Fruit fly (Drosophila melanogaster) whole organism, pupa: ENCODE results near the gene CG31493.

Source experiments
- CG10348 ChIP-seq: fragments of 200-800 bp; sonication (Bioruptor generic); IDR thresholded peaks from 2 replicates; pipeline ENCODE4 v1.3.6; 2022; ENCODE audit warnings: missing biosample characterization, missing genetic modification characterization
- CG12605 ChIP-seq: fragments of 200-800 bp; sonication (Bioruptor generic); IDR thresholded peaks from 2 replicates; pipeline ENCODE4 v1.3.6; 2022; ENCODE audit warnings: missing biosample characterization, missing genetic modification characterization
- CG13204 ChIP-seq: fragments of 200-800 bp; sonication (Bioruptor generic); optimal IDR thresholded peaks from 2 replicates; lab custom pipeline; 2018; ENCODE audit warnings: missing biosample characterization, mild to moderate bottlenecking, missing genetic modification characterization, moderate library complexity
- CG14655 ChIP-seq: fragments of 200-800 bp; sonication (Bioruptor generic); optimal IDR thresholded peaks from 3 replicates; lab custom pipeline; 2017; ENCODE audit warnings: mild to moderate bottlenecking, missing biosample characterization, missing genetic modification reagents, missing genetic modification characterization
- CG15710 ChIP-seq: fragments of 200-800 bp; sonication (Bioruptor generic); optimal IDR thresholded peaks from 2 replicates; lab custom pipeline; 2018; ENCODE audit warnings: missing biosample characterization, mild to moderate bottlenecking, missing genetic modification characterization, moderate library complexity
- CG17806 ChIP-seq: fragments of 200-800 bp; sonication (Bioruptor generic); optimal IDR thresholded peaks from 2 replicates; lab custom pipeline; 2018; ENCODE audit warnings: missing biosample characterization, mild to moderate bottlenecking, missing genetic modification characterization, moderate library complexity
- CG32121 ChIP-seq: fragments of 200-800 bp; sonication (Bioruptor generic); IDR thresholded peaks from 2 replicates; pipeline ENCODE4 v1.3.6; 2022; ENCODE audit warnings: missing biosample characterization, missing genetic modification characterization
- CG34367 ChIP-seq: fragments of 200-800 bp; sonication (Bioruptor generic); optimal IDR thresholded peaks from 2 replicates; lab custom pipeline; 2018; ENCODE audit warnings: missing biosample characterization, mild to moderate bottlenecking, missing genetic modification characterization
- CG4496 ChIP-seq: fragments of 200-800 bp; sonication (Bioruptor generic); IDR thresholded peaks from 3 replicates; pipeline ENCODE4 v1.3.6; 2022; ENCODE audit warnings: missing biosample characterization, missing genetic modification characterization
- CG8159 ChIP-seq: fragments of 200-800 bp; sonication (Bioruptor generic); optimal IDR thresholded peaks from 3 replicates; lab custom pipeline; 2018; ENCODE audit warnings: missing biosample characterization, mild to moderate bottlenecking, missing genetic modification characterization, moderate library complexity
- CG8301 ChIP-seq: fragments of 200-800 bp; sonication (Bioruptor generic); optimal IDR thresholded peaks from 2 replicates; lab custom pipeline; 2018; ENCODE audit warnings: missing biosample characterization, mild to moderate bottlenecking, missing genetic modification characterization
- CG9948 ChIP-seq: fragments of 200-800 bp; sonication (Bioruptor generic); optimal IDR thresholded peaks from 2 replicates; lab custom pipeline; 2018; ENCODE audit warnings: missing biosample characterization, mild to moderate bottlenecking, missing genetic modification characterization, moderate library complexity
- D1 ChIP-seq: fragments of 200-800 bp; sonication (Bioruptor generic); optimal IDR thresholded peaks from 2 replicates; lab custom pipeline; 2018; ENCODE audit warnings: missing biosample characterization, mild to moderate bottlenecking, missing genetic modification characterization, moderate library complexity
- EcR ChIP-seq: fragments of 200-800 bp; sonication (Bioruptor generic); optimal IDR thresholded peaks from 3 replicates; lab custom pipeline; 2019; ENCODE audit warnings: missing biosample characterization, missing genetic modification characterization, mild to moderate bottlenecking, moderate library complexity, missing genetic modification reagents
- Ets98B ChIP-seq: fragments of 200-800 bp; sonication (Bioruptor generic); IDR thresholded peaks from 2 replicates; pipeline ENCODE4 v1.3.6; 2022; ENCODE audit warnings: missing biosample characterization, missing genetic modification characterization
- Pif1A ChIP-seq: fragments of 200-800 bp; sonication (Bioruptor generic); optimal IDR thresholded peaks from 3 replicates; lab custom pipeline; 2016; ENCODE audit warnings: missing biosample characterization, missing genetic modification characterization
- Pif1B ChIP-seq: fragments of 200-800 bp; sonication (Bioruptor generic); optimal IDR thresholded peaks from 3 replicates; lab custom pipeline; 2016; ENCODE audit warnings: missing biosample characterization, missing genetic modification characterization
- Snoo ChIP-seq: fragments of 200-800 bp; sonication (Bioruptor generic); optimal IDR thresholded peaks from 3 replicates; lab custom pipeline; 2017; ENCODE audit warnings: missing biosample characterization, mild to moderate bottlenecking, missing genetic modification characterization, inconsistent platforms
- fd96Ca ChIP-seq: fragments of 200-800 bp; sonication (Bioruptor generic); IDR thresholded peaks from 3 replicates; pipeline ENCODE4 v1.3.6; 2022; ENCODE audit warnings: missing biosample characterization, missing genetic modification characterization
- gl ChIP-seq: fragments of 200-800 bp; sonication (Bioruptor generic); optimal IDR thresholded peaks from 2 replicates; lab custom pipeline; 2018; ENCODE audit warnings: missing biosample characterization, mild to moderate bottlenecking, missing genetic modification characterization
- rn ChIP-seq: fragments of 200-800 bp; sonication (Bioruptor generic); IDR thresholded peaks from 2 replicates; pipeline ENCODE4 v1.3.6; 2022; ENCODE audit warnings: missing biosample characterization, missing genetic modification characterization

The CG31493 gene

DNA sequence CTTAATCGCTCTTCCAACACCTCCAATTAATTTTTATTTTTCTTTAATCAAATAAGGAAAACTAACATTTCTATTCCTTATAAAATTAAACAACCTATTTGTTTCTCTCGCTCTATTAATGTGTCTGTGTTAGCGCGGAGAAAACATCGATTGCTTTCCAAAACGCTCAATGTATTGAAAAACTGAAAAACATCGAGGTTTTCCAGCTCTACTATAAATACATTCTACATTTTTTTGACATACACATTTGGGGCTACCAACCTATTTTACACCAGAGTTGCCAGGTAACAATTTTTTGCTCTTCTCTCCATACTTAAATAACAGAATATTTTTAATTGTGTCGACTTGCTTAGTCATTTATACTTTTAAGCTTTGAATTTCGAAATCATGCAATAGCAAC lies 39.5 kb upstream of the CG31493 start:
- TF ChIP-seq Ets98B (GFP tag; lab: Robert Waterston, UW), result no peak
- no peak for TF ChIP-seq CG17806
- no peak for TF ChIP-seq fd96Ca (GFP tag; lab: Robert Waterston, UW)
- no peak for TF ChIP-seq CG14655 (GFP tag; lab: Kevin White, UChicago)
- TF ChIP-seq CG32121 (GFP tag; lab: Robert Waterston, UW), result no peak
- TF ChIP-seq EcR (GFP tag; lab: Kevin White, UChicago), result no peak
- TF ChIP-seq Pif1B (GFP tag; lab: Kevin White, UChicago), result no peak
- TF ChIP-seq CG4496, result no peak
- no peak for TF ChIP-seq CG13204 (GFP tag; lab: Kevin White, UChicago)
- TF ChIP-seq CG34367 (tag; lab: Kevin White, UChicago), result no peak
- TF ChIP-seq Snoo (tag; lab: Kevin White, UChicago), result no peak
- no peak for TF ChIP-seq D1 (tag; lab: Kevin White, UChicago)

DNA sequence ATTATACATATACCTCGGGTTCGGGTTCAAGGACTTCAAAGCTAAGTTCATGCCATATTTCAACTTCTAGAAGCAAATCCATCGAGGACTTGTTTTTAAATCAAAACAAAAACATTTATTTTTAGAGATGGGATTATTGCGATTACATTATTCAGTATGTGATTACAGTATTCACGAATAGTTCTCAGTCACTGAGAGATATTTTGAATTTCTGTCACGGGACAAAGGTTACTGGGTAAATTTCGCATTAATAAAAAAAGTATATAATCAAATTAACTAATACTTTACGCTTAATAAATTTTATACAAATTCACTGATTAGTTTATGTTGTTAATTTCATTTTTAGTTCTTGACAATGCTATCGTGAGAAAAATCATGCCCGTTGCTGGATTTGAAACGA lies 37.8 kb upstream of the CG31493 start:
- TF ChIP-seq CG34367 (tag; lab: Kevin White, UChicago), result no peak
- TF ChIP-seq CG4496, result 0 out of 3 replicates have a peak, but pooled peaks have one; percentile 11
- peak; percentile 8 for TF ChIP-seq Pif1B (GFP tag; lab: Kevin White, UChicago)
- peak; percentile 27 for TF ChIP-seq CG15710
- no peak for TF ChIP-seq Pif1A
- TF ChIP-seq D1 (tag; lab: Kevin White, UChicago), result no peak
- TF ChIP-seq CG14655 (GFP tag; lab: Kevin White, UChicago), result no peak
- peak; percentile 31 for TF ChIP-seq CG8159 (tag; lab: Kevin White, UChicago)
- no peak for TF ChIP-seq CG17806
- 0 out of 2 replicates have a peak, but pooled peaks have one; percentile 21 for TF ChIP-seq CG12605
- no peak for TF ChIP-seq CG8301
- TF ChIP-seq CG13204 (GFP tag; lab: Kevin White, UChicago), result no peak
- TF ChIP-seq Snoo (tag; lab: Kevin White, UChicago), result peak; percentile 6

- no peak for TF ChIP-seq rn (GFP tag; lab: Robert Waterston, UW)
- TF ChIP-seq Pif1B (GFP tag; lab: Kevin White, UChicago), result no peak
- TF ChIP-seq CG4496, result no peak
- TF ChIP-seq, all 21 proteins: peak for 0
Observed at dm6 chr3R:7094368-7094767, 37.0 kb upstream of the CG31493 start.

DNA sequence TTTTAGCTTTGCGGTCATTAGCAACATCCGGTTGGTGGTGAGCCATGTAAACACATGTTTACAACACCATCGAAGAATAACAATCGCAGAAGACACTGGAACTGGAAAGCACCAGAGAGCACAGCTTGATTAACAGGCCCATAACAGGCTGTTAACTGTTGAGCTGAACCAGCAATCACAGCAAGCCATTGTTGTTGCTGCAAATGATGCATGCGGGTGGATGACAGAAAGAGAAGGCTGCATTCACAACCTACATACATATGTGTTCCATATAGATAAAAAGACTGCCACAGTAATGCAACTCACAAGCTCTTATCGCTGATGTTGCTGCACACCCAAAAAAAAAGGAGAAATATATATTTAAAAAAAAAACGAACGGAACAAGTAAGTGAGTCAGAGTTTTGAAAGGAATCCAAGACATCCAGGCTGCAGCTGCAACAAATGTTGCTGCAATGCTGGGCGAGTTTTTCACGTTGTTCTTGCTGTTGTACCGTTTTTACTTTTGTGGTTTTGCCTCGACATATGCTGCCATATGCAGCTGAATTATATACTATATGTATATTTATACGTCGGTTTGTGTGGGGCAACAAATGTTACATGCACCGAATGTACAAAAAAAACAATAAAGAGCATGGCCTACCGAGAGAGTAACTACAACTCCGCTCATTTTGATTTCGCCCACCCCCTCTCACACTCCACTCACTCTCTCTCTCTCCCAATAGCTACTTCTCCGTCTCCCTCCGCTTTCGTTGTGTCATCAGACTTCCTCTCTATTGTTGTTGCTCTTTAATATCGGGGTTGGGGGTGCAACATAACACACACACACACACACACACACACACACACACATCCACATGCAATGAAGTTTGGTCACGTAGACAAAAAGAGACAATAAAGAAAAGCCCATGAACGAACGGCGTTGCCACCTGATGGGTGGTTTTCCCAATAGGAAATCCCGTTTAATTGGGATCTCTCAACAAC lies 28.2 kb upstream of the CG31493 start:
- TF ChIP-seq CG13204 (GFP tag; lab: Kevin White, UChicago) (peak; percentile 10), CG34367 (tag; lab: Kevin White, UChicago) (no peak), Pif1A (peak; percentile 21), CG14655 (GFP tag; lab: Kevin White, UChicago) (no peak), CG12605 (peak; percentile 42; the same call in 1 of the 2 replicates), Snoo (tag; lab: Kevin White, UChicago) (no peak), CG4496 (peak; percentile 66; the same call in 2 of the 3 replicates), CG32121 (GFP tag; lab: Robert Waterston, UW) (peak; percentile 58), Pif1B (GFP tag; lab: Kevin White, UChicago) (no peak), CG8301 (peak; percentile 2), EcR (GFP tag; lab: Kevin White, UChicago) (peak; percentile 71), rn (GFP tag; lab: Robert Waterston, UW) (no peak), CG8159 (tag; lab: Kevin White, UChicago) (peak; percentile 17), CG15710 (no peak), CG9948 (tag; lab: Kevin White, UChicago) (no peak), fd96Ca (GFP tag; lab: Robert Waterston, UW) (peak; percentile 59; the same call in 2 of the 3 replicates), gl (tag; lab: Kevin White, UChicago) (no peak), CG10348 (no peak), CG17806 (no peak), Ets98B (GFP tag; lab: Robert Waterston, UW) (peak; percentile 71), D1 (tag; lab: Kevin White, UChicago) (no peak)

- TF ChIP-seq CG17806 (no peak), EcR (GFP tag; lab: Kevin White, UChicago) (peak; percentile 41)
Observed at dm6 chr3R:7104308-7104707, 27.1 kb upstream of the CG31493 start.

- TF ChIP-seq CG34367 (tag; lab: Kevin White, UChicago), result no peak
- no peak for TF ChIP-seq fd96Ca (GFP tag; lab: Robert Waterston, UW)
- no peak for TF ChIP-seq CG14655 (GFP tag; lab: Kevin White, UChicago)
- TF ChIP-seq CG8159 (tag; lab: Kevin White, UChicago), result no peak
Observed at dm6 chr3R:7105503-7106164, 25.7 kb upstream of the CG31493 start.
